Worm (Caenorhabditis elegans): ENCODE results near the gene coel-1.

DNA sequence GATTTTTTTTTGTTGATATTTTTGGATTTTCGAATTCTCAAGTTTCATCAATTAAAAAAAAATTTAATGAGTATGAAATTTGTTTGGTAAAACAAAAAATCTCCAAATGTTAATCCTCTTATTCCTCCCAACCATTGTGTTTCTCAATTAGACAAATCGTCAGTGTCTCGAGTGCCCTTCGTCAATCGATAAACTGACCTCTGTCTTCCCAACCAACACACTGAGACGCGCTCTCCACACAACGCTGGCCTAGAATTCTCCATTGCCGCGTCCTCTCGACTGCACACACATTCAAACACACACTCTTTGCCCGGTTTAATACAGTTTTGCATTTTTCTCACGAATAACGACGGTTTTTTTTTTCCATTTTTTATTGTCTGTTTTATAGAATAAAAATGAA is 10.7 kb upstream of the coel-1 start, which contains the start of gene taf-11.1:
- TF ChIP-seq nhr-28 (tag; optimal IDR thresholded peaks at IDR 0.05) (no peak), elt-3 (tag; optimal IDR thresholded peaks at IDR 0.05) (no peak), unc-39 (tag; optimal IDR thresholded peaks at IDR 0.05) (no peak), ztf-11 (tag; optimal IDR thresholded peaks at IDR 0.05) (no peak), lin-32 (GFP tag; optimal IDR thresholded peaks at IDR 0.05) (no peak), mep-1 (tag; optimal IDR thresholded peaks at IDR 0.05) (no peak), unc-62 (GFP tag; optimal IDR thresholded peaks at IDR 0.05) (no peak), elt-1 (tag; optimal IDR thresholded peaks at IDR 0.05; ENCODE audit: borderline replicate concordance, insufficient read depth) (no peak), lin-13 (tag; optimal IDR thresholded peaks at IDR 0.05) (peak; percentile 7), mab-5 (tag; optimal IDR thresholded peaks at IDR 0.05) (no peak), pha-4 (tag; optimal IDR thresholded peaks at IDR 0.05) (no peak), nhr-76 (tag; optimal IDR thresholded peaks at IDR 0.05) (no peak), cnd-1 (tag; optimal IDR thresholded peaks at IDR 0.05) (peak; percentile 40), nhr-12 (tag; optimal IDR thresholded peaks at IDR 0.05) (no peak)
